Worm (Caenorhabditis elegans) whole organism, early embryonic: ENCODE measurements around the gene pitr-2.
A peak's percentile ranks its signal among the peaks of the same experiment; 100 is the strongest.

Source experiments
- B0310.2 ChIP-seq: sonication (generic microtip); optimal IDR thresholded peaks from 2 replicates; lab custom pipeline; 2016; ENCODE audit warnings: mild to moderate bottlenecking, missing genetic modification characterization, missing compliant biosample characterization
- F13C5.2 ChIP-seq: sonication (generic microtip); optimal IDR thresholded peaks from 2 replicates; lab custom pipeline; 2017; ENCODE audit warnings: mild to moderate bottlenecking, missing genetic modification characterization, inconsistent platforms, missing compliant biosample characterization
- aly-1 ChIP-seq: sonication (generic microtip); optimal IDR thresholded peaks from 2 replicates; lab custom pipeline; 2016; ENCODE audit warnings: missing genetic modification characterization, missing compliant biosample characterization
- ama-1 ChIP-seq: fragments of 150-350 bp; optimal IDR thresholded peaks from 2 replicates; lab custom pipeline; 2014
- ceh-13 ChIP-seq: fragments of 200-800 bp; sonication (Bioruptor generic); optimal IDR thresholded peaks from 2 replicates; lab custom pipeline; 2018; ENCODE audit warnings: mild to moderate bottlenecking, missing genetic modification characterization, missing compliant biosample characterization
- ceh-36 ChIP-seq: sonication (generic microtip); optimal IDR thresholded peaks from 2 replicates; lab custom pipeline; 2016; ENCODE audit warnings: missing genetic modification characterization, inconsistent platforms, missing compliant biosample characterization
- ets-7 ChIP-seq: sonication (generic microtip); optimal IDR thresholded peaks from 2 replicates; lab custom pipeline; 2016; ENCODE audit warnings: missing genotype, missing genetic modification characterization, missing compliant biosample characterization
- flt-1 ChIP-seq: fragments of 200-800 bp; sonication (Bioruptor generic); IDR thresholded peaks from 2 replicates; pipeline ENCODE4 v1.3.6; 2022; ENCODE audit warnings: missing genetic modification characterization, missing compliant biosample characterization
- hmbx-1 ChIP-seq: sonication (generic microtip); optimal IDR thresholded peaks from 2 replicates; lab custom pipeline; 2016; ENCODE audit warnings: mild to moderate bottlenecking, missing genetic modification characterization, missing compliant biosample characterization
- hmg-4 ChIP-seq: fragments of 200-800 bp; sonication (Bioruptor generic); optimal IDR thresholded peaks from 2 replicates; lab custom pipeline; 2018; ENCODE audit warnings: mild to moderate bottlenecking, missing genetic modification characterization, missing compliant biosample characterization
- hnd-1 ChIP-seq: sonication (generic microtip); optimal IDR thresholded peaks from 2 replicates; lab custom pipeline; 2016; ENCODE audit warnings: missing genetic modification characterization, missing compliant biosample characterization
- pes-1 ChIP-seq: fragments of 200-800 bp; sonication (Bioruptor generic); IDR thresholded peaks from 2 replicates; pipeline ENCODE4 v1.3.6; 2022; ENCODE audit warnings: missing genetic modification reagents, missing genetic modification characterization, missing compliant biosample characterization
- scrt-1 ChIP-seq: fragments of 200-800 bp; sonication (Bioruptor generic); IDR thresholded peaks from 2 replicates; pipeline ENCODE4 v1.3.6; 2022; ENCODE audit warnings: missing genetic modification characterization, missing compliant biosample characterization
- sea-1 ChIP-seq: fragments of 200-800 bp; sonication (Bioruptor generic); conservative IDR thresholded peaks from 2 replicates; pipeline ENCODE4 v1.3.6; 2022; ENCODE audit warnings: missing genetic modification characterization, missing compliant biosample characterization
- tbx-11 ChIP-seq: fragments of 200-800 bp; sonication (Bioruptor generic); IDR thresholded peaks from 2 replicates; pipeline ENCODE4 v1.3.6; 2022; ENCODE audit warnings: missing genetic modification characterization, missing compliant biosample characterization
- tbx-37 ChIP-seq: fragments of 200-800 bp; sonication (Bioruptor generic); conservative IDR thresholded peaks from 2 replicates; pipeline ENCODE4 v1.3.6; 2022; ENCODE audit warnings: missing genetic modification reagents, missing genetic modification characterization, missing compliant biosample characterization
- tra-4 ChIP-seq: sonication (generic microtip); optimal IDR thresholded peaks from 2 replicates; lab custom pipeline; 2017; ENCODE audit warnings: missing genetic modification characterization, missing compliant biosample characterization

Gene pitr-2

ce11 chrV:9095613-9096317 lies 41.8 kb downstream of the pitr-2 start, which contains the start of gene F21C10.10:
TSS of gene F21C10.10 (plus strand) at chrV:9096267.
- TF ChIP-seq pes-1 (GFP tag; lab: Robert Waterston, UW) (no peak), ceh-13 (no peak), F13C5.2 (tag; lab: Kevin White, UChicago) (peak; percentile 30), tbx-37 (GFP tag; lab: Robert Waterston, UW) (no peak), ceh-36 (tag; lab: Kevin White, UChicago) (no peak), hnd-1 (tag; lab: Kevin White, UChicago) (no peak), ets-7 (no peak), ama-1 (lab: Kevin White, UChicago) (no peak), aly-1 (tag; lab: Kevin White, UChicago) (peak; percentile 24)

- no peak for TF ChIP-seq sea-1 (GFP tag; lab: Robert Waterston, UW)
- no peak for TF ChIP-seq scrt-1 (GFP tag; lab: Robert Waterston, UW)
- no peak for TF ChIP-seq F13C5.2 (tag; lab: Kevin White, UChicago)
- no peak for TF ChIP-seq ama-1 (lab: Kevin White, UChicago)
- TF ChIP-seq hmg-4 (GFP tag; lab: Kevin White, UChicago) = no peak
- TF ChIP-seq tra-4 (tag; lab: Kevin White, UChicago) = no peak
- TF ChIP-seq ceh-36 (tag; lab: Kevin White, UChicago) = no peak
- no peak for TF ChIP-seq tbx-11 (GFP tag; lab: Robert Waterston, UW)
- no peak for TF ChIP-seq hmbx-1 (tag; lab: Kevin White, UChicago)
- no peak for TF ChIP-seq flt-1 (GFP tag; lab: Robert Waterston, UW)
These were observed 42.5 kb downstream of the pitr-2 start for ce11 chrV:9094976-9095375.

- TF ChIP-seq ceh-13 = no peak
- TF ChIP-seq ets-7 = no peak
- TF ChIP-seq flt-1 (GFP tag; lab: Robert Waterston, UW) = no peak
- TF ChIP-seq hmg-4 (GFP tag; lab: Kevin White, UChicago) = no peak
- TF ChIP-seq ama-1 (lab: Kevin White, UChicago) = no peak
These were observed 43.4 kb downstream of the pitr-2 start for ce11 chrV:9094060-9094628.

ce11 chrV:9092209-9092608 lies 45.3 kb downstream of the pitr-2 start, which contains the start of gene T27E4.1:
TSS of gene T27E4.1 (plus strand) at chrV:9092345.
- no peak for TF ChIP-seq scrt-1 (GFP tag; lab: Robert Waterston, UW)
- no peak for TF ChIP-seq F13C5.2 (tag; lab: Kevin White, UChicago)
- TF ChIP-seq sea-1 (GFP tag; lab: Robert Waterston, UW) = no peak
- TF ChIP-seq ceh-36 (tag; lab: Kevin White, UChicago) = no peak
- TF ChIP-seq B0310.2 (tag; lab: Kevin White, UChicago) = no peak
- no peak for TF ChIP-seq hmg-4 (GFP tag; lab: Kevin White, UChicago)
- no peak for TF ChIP-seq ets-7
- TF ChIP-seq flt-1 (GFP tag; lab: Robert Waterston, UW) = no peak
- TF ChIP-seq hmbx-1 (tag; lab: Kevin White, UChicago) = no peak
- TF ChIP-seq ama-1 (lab: Kevin White, UChicago) = no peak
- TF ChIP-seq ceh-13 = no peak

ce11 chrV:9090824-9091798 lies 46.4 kb downstream of the pitr-2 start:
- peak; percentile 60; the same call in 1 of the 2 replicates for TF ChIP-seq scrt-1 (GFP tag; lab: Robert Waterston, UW)
- peak; percentile 0 for TF ChIP-seq hmg-4 (GFP tag; lab: Kevin White, UChicago)
- 0 out of 2 replicates have a peak, but pooled peaks have one; percentile 20 for TF ChIP-seq sea-1 (GFP tag; lab: Robert Waterston, UW)

- TF ChIP-seq hmg-4 (GFP tag; lab: Kevin White, UChicago) (no peak), hmbx-1 (tag; lab: Kevin White, UChicago) (no peak), tbx-11 (GFP tag; lab: Robert Waterston, UW) (peak; percentile 27; the same call in 1 of the 2 replicates), sea-1 (GFP tag; lab: Robert Waterston, UW) (peak; percentile 95), B0310.2 (tag; lab: Kevin White, UChicago) (no peak), aly-1 (tag; lab: Kevin White, UChicago) (no peak), hnd-1 (tag; lab: Kevin White, UChicago) (peak; percentile 54), pes-1 (GFP tag; lab: Robert Waterston, UW) (0 out of 2 replicates have a peak, but pooled peaks have one; percentile 39), ama-1 (lab: Kevin White, UChicago) (peak; percentile 94)
These were observed 48.8 kb downstream of the pitr-2 start for ce11 chrV:9088758-9089157.

ce11 chrV:9086650-9087049 lies 50.9 kb downstream of the pitr-2 start:
- TF ChIP-seq pes-1 (GFP tag; lab: Robert Waterston, UW) (0 out of 2 replicates have a peak, but pooled peaks have one; percentile 47), sea-1 (GFP tag; lab: Robert Waterston, UW) (0 out of 2 replicates have a peak, but pooled peaks have one; percentile 60)
